Fruit fly (Drosophila melanogaster) whole organism, embryonic: ENCODE results near the gene dmrt11E.

Experiments used
- Ada2b ChIP-seq: fragments of 200-800 bp; sonication (Bioruptor generic); IDR thresholded peaks from 2 replicates; pipeline ENCODE4 v1.3.6; 2022; ENCODE audit warnings: missing biosample characterization, missing genetic modification characterization
- Bgb ChIP-seq: fragments of 200-800 bp; sonication (Bioruptor generic); IDR thresholded peaks from 2 replicates; pipeline ENCODE4 v1.3.6; 2022; ENCODE audit warnings: missing biosample characterization, missing genetic modification characterization; ENCODE audit not compliant: partially characterized antibody
- CG11695 ChIP-seq: fragments of 200-800 bp; sonication (Bioruptor generic); IDR thresholded peaks from 3 replicates; pipeline ENCODE4 v1.3.6; 2022; ENCODE audit warnings: missing biosample characterization, missing genetic modification characterization
- CG12219 ChIP-seq: fragments of 200-800 bp; sonication (Bioruptor generic); optimal IDR thresholded peaks from 3 replicates; lab custom pipeline; 2018; ENCODE audit warnings: missing biosample characterization, mild to moderate bottlenecking, missing genetic modification characterization
- CG14441 ChIP-seq: fragments of 200-800 bp; sonication (Bioruptor generic); IDR thresholded peaks from 2 replicates; pipeline ENCODE4 v1.3.6; 2022; ENCODE audit warnings: missing biosample characterization, missing genetic modification characterization
- CG15073 ChIP-seq: fragments of 200-800 bp; sonication (Bioruptor generic); optimal IDR thresholded peaks from 2 replicates; lab custom pipeline; 2016; ENCODE audit warnings: missing biosample characterization, missing genetic modification characterization
- CG1602 ChIP-seq: fragments of 200-800 bp; sonication (Bioruptor generic); optimal IDR thresholded peaks from 3 replicates; lab custom pipeline; 2016; ENCODE audit warnings: missing biosample characterization, missing genetic modification characterization
- CG17361 ChIP-seq: fragments of 200-800 bp; sonication (Bioruptor generic); IDR thresholded peaks from 3 replicates; pipeline ENCODE4 v1.3.6; 2022; ENCODE audit warnings: missing biosample characterization, missing genetic modification characterization
- CG18262 ChIP-seq: fragments of 200-800 bp; optimal IDR thresholded peaks from 3 replicates; lab custom pipeline; 2019; ENCODE audit warnings: missing biosample characterization, mild to moderate bottlenecking, missing genetic modification characterization, moderate library complexity
- CG18599 ChIP-seq: fragments of 200-800 bp; sonication (Bioruptor generic); optimal IDR thresholded peaks from 3 replicates; lab custom pipeline; 2017; ENCODE audit warnings: missing biosample characterization, missing genetic modification characterization, mild to moderate bottlenecking, moderate library complexity, missing genetic modification reagents
- CG2129 ChIP-seq: fragments of 200-800 bp; sonication (Bioruptor generic); IDR thresholded peaks from 2 replicates; pipeline ENCODE4 v1.3.6; 2022; ENCODE audit warnings: missing biosample characterization, missing genetic modification characterization; ENCODE audit not compliant: partially characterized antibody
- CG2202 ChIP-seq: fragments of 200-800 bp; sonication (Bioruptor generic); optimal IDR thresholded peaks from 2 replicates; lab custom pipeline; 2018; ENCODE audit warnings: missing biosample characterization, mild to moderate bottlenecking, missing genetic modification characterization
- CG31365 ChIP-seq: fragments of 200-800 bp; sonication (Bioruptor generic); optimal IDR thresholded peaks from 2 replicates; lab custom pipeline; 2018; ENCODE audit warnings: missing biosample characterization, mild to moderate bottlenecking, missing genetic modification characterization
- CG31441 ChIP-seq: fragments of 200-800 bp; sonication (Bioruptor generic); IDR thresholded peaks from 2 replicates; pipeline ENCODE4 v1.3.6; 2022; ENCODE audit warnings: missing biosample characterization, missing genetic modification characterization
- CG33557 ChIP-seq: fragments of 200-800 bp; sonication (Bioruptor generic); optimal IDR thresholded peaks from 2 replicates; lab custom pipeline; 2019; ENCODE audit warnings: missing biosample characterization, mild to moderate bottlenecking, missing genetic modification characterization, moderate library complexity
- CG34224 ChIP-seq: fragments of 200-800 bp; sonication (Bioruptor generic); IDR thresholded peaks from 3 replicates; pipeline ENCODE4 v1.3.6; 2022; ENCODE audit warnings: missing biosample characterization, missing genetic modification characterization; ENCODE audit not compliant: partially characterized antibody
- CG4424 ChIP-seq: fragments of 200-800 bp; sonication (Bioruptor generic); optimal IDR thresholded peaks from 3 replicates; lab custom pipeline; 2016; ENCODE audit warnings: missing biosample characterization, missing genetic modification characterization
- CG5245 ChIP-seq: fragments of 200-800 bp; sonication (Bioruptor generic); optimal IDR thresholded peaks from 3 replicates; lab custom pipeline; 2016; ENCODE audit warnings: missing biosample characterization, missing genetic modification characterization
- CG6813 ChIP-seq: fragments of 200-800 bp; sonication (Bioruptor generic); optimal IDR thresholded peaks from 2 replicates; lab custom pipeline; 2017; ENCODE audit warnings: missing biosample characterization, missing genetic modification characterization, mild to moderate bottlenecking, moderate library complexity, missing genetic modification reagents
- CG8290 ChIP-seq, 3 experiments: fragments of 200-800 bp; sonication (Bioruptor generic); optimal IDR thresholded peaks; 2 replicates each; lab custom pipeline; 2016 to 2019; ENCODE audit warnings: missing biosample characterization in 3 of 3, missing genetic modification characterization in 3 of 3, mild to moderate bottlenecking in 2 of 3, moderate library complexity in 1 of 3
- CG8765 ChIP-seq: fragments of 200-800 bp; sonication (Bioruptor generic); IDR thresholded peaks from 2 replicates; pipeline ENCODE4 v1.3.6; 2022; ENCODE audit warnings: missing biosample characterization, missing genetic modification characterization
- Doc3 ChIP-seq: fragments of 200-800 bp; sonication (Bioruptor generic); IDR thresholded peaks from 3 replicates; pipeline ENCODE4 v1.3.6; 2022; ENCODE audit warnings: missing biosample characterization, missing genetic modification characterization; ENCODE audit not compliant: partially characterized antibody
- E2f2 ChIP-seq: fragments of 200-800 bp; sonication (Bioruptor generic); IDR thresholded peaks from 2 replicates; pipeline ENCODE4 v1.3.6; 2022; ENCODE audit warnings: missing biosample characterization, missing genetic modification characterization
- Hr3 ChIP-seq: fragments of 200-800 bp; sonication (Bioruptor generic); optimal IDR thresholded peaks from 3 replicates; lab custom pipeline; 2016; ENCODE audit warnings: missing biosample characterization, missing genetic modification characterization
- Jarid2 ChIP-seq: fragments of 200-800 bp; sonication (Bioruptor generic); optimal IDR thresholded peaks from 3 replicates; lab custom pipeline; 2017; ENCODE audit warnings: mild to moderate bottlenecking, missing biosample characterization, missing genetic modification reagents, missing genetic modification characterization
- MESR4 ChIP-seq: fragments of 200-800 bp; sonication (Bioruptor generic); optimal IDR thresholded peaks from 2 replicates; lab custom pipeline; 2018; ENCODE audit warnings: missing biosample characterization, mild to moderate bottlenecking, missing genetic modification characterization, moderate library complexity
- Scr ChIP-seq: fragments of 200-800 bp; sonication (Bioruptor generic); IDR thresholded peaks from 2 replicates; pipeline ENCODE4 v1.3.6; 2022; ENCODE audit warnings: missing biosample characterization, missing genetic modification characterization; ENCODE audit not compliant: partially characterized antibody
- Sry-β ChIP-seq: fragments of 200-800 bp; sonication (Bioruptor generic); optimal IDR thresholded peaks from 2 replicates; lab custom pipeline; 2018; ENCODE audit warnings: missing biosample characterization, mild to moderate bottlenecking, missing genetic modification characterization, moderate library complexity
- bcd ChIP-seq: fragments of 200-800 bp; sonication (Bioruptor generic); optimal IDR thresholded peaks from 2 replicates; lab custom pipeline; 2017; ENCODE audit warnings: missing biosample characterization, mild to moderate bottlenecking, missing genetic modification characterization
- ci ChIP-seq: fragments of 200-800 bp; sonication (Bioruptor generic); IDR thresholded peaks from 3 replicates; pipeline ENCODE4 v1.3.6; 2022; ENCODE audit warnings: missing biosample characterization, missing genetic modification characterization
- grau ChIP-seq: fragments of 200-800 bp; optimal IDR thresholded peaks from 3 replicates; lab custom pipeline; 2019; ENCODE audit warnings: missing biosample characterization, mild to moderate bottlenecking, missing genetic modification characterization, moderate library complexity
- gro ChIP-seq: fragments of 200-800 bp; sonication (Bioruptor generic); optimal IDR thresholded peaks from 2 replicates; lab custom pipeline; 2016; ENCODE audit warnings: missing biosample characterization, missing genetic modification characterization
- hbn ChIP-seq: fragments of 200-800 bp; sonication (Bioruptor generic); IDR thresholded peaks from 2 replicates; pipeline ENCODE4 v1.3.6; 2022; ENCODE audit warnings: missing biosample characterization, missing genetic modification characterization; ENCODE audit not compliant: partially characterized antibody
- inv ChIP-seq: fragments of 200-800 bp; sonication (Bioruptor generic); IDR thresholded peaks from 2 replicates; pipeline ENCODE4 v1.3.6; 2022; ENCODE audit warnings: missing biosample characterization, missing genetic modification characterization; ENCODE audit not compliant: partially characterized antibody
- klu ChIP-seq: fragments of 200-800 bp; sonication (Bioruptor generic); IDR thresholded peaks from 2 replicates; pipeline ENCODE4 v1.3.6; 2022; ENCODE audit warnings: missing biosample characterization, missing genetic modification characterization
- knrl ChIP-seq: fragments of 200-800 bp; sonication (Bioruptor generic); IDR thresholded peaks from 3 replicates; pipeline ENCODE4 v1.3.6; 2022; ENCODE audit warnings: missing biosample characterization, missing genetic modification characterization; ENCODE audit not compliant: partially characterized antibody
- maf-S ChIP-seq: fragments of 200-800 bp; sonication (Bioruptor generic); optimal IDR thresholded peaks from 2 replicates; lab custom pipeline; 2016; ENCODE audit warnings: missing biosample characterization, missing genetic modification characterization
- mam ChIP-seq: fragments of 200-800 bp; sonication (Bioruptor generic); optimal IDR thresholded peaks from 3 replicates; lab custom pipeline; 2016; ENCODE audit warnings: missing biosample characterization, missing genetic modification characterization
- mirr ChIP-seq: fragments of 200-800 bp; sonication (Bioruptor generic); optimal IDR thresholded peaks from 3 replicates; lab custom pipeline; 2018; ENCODE audit warnings: missing biosample characterization, mild to moderate bottlenecking, missing genetic modification characterization
- org-1 ChIP-seq: fragments of 200-800 bp; sonication (Bioruptor generic); optimal IDR thresholded peaks from 2 replicates; lab custom pipeline; 2017; ENCODE audit warnings: missing biosample characterization, missing genetic modification characterization
- peb ChIP-seq: fragments of 200-800 bp; sonication (Bioruptor generic); IDR thresholded peaks from 2 replicates; pipeline ENCODE4 v1.3.6; 2022; ENCODE audit warnings: missing biosample characterization, missing genetic modification characterization
- psq ChIP-seq: fragments of 200-800 bp; sonication (Bioruptor generic); optimal IDR thresholded peaks from 2 replicates; lab custom pipeline; 2017; ENCODE audit warnings: missing biosample characterization, missing genetic modification characterization
- run ChIP-seq: fragments of 200-800 bp; sonication (Bioruptor generic); optimal IDR thresholded peaks from 3 replicates; lab custom pipeline; 2018; ENCODE audit warnings: missing biosample characterization, mild to moderate bottlenecking, missing genetic modification characterization
- sens ChIP-seq: fragments of 200-800 bp; sonication (Bioruptor generic); peaks from one replicate; lab custom pipeline; 2016; ENCODE audit warnings: missing biosample characterization, missing genetic modification characterization
- shn ChIP-seq: fragments of 200-800 bp; sonication (Bioruptor generic); optimal IDR thresholded peaks from 3 replicates; lab custom pipeline; 2016; ENCODE audit warnings: missing biosample characterization, missing genetic modification characterization
- slp2 ChIP-seq: fragments of 200-800 bp; sonication (Bioruptor generic); optimal IDR thresholded peaks from 2 replicates; lab custom pipeline; 2016; ENCODE audit warnings: missing biosample characterization, missing genetic modification characterization
- sna ChIP-seq: fragments of 200-800 bp; sonication (Bioruptor generic); IDR thresholded peaks from 2 replicates; pipeline ENCODE4 v1.3.6; 2022; ENCODE audit warnings: missing biosample characterization, missing genetic modification characterization; ENCODE audit not compliant: partially characterized antibody
- unc-4 ChIP-seq: fragments of 200-800 bp; sonication (Bioruptor generic); IDR thresholded peaks from 2 replicates; pipeline ENCODE4 v1.3.6; 2022; ENCODE audit warnings: missing biosample characterization, missing genetic modification characterization; ENCODE audit not compliant: partially characterized antibody
- vnd ChIP-seq: fragments of 200-800 bp; sonication (Bioruptor generic); IDR thresholded peaks from 3 replicates; pipeline ENCODE4 v1.3.6; 2022; ENCODE audit warnings: missing biosample characterization, missing genetic modification characterization; ENCODE audit not compliant: partially characterized antibody

Gene dmrt11E

dm6 chrX:13338113-13338512 is 29.9 kb upstream of the dmrt11E start, which contains the start of gene CG15747 (continued):
- TF ChIP-seq inv = peak; percentile 65
- TF ChIP-seq grau (tag; lab: Kevin White, UChicago) = no peak
- no peak for TF ChIP-seq CG8765
- TF ChIP-seq knrl (GFP tag; lab: Robert Waterston, UW) = peak; percentile 36; the same call in 2 of the 3 replicates
- TF ChIP-seq mam (GFP tag; lab: Kevin White, UChicago) = no peak
- TF ChIP-seq mirr (GFP tag; lab: Kevin White, UChicago) = no peak
- TF ChIP-seq CG33557 = no peak
- no peak for TF ChIP-seq CG4424 (GFP tag; lab: Kevin White, UChicago)
- no peak for TF ChIP-seq CG14441
- no peak for TF ChIP-seq CG6813 (GFP tag; lab: Kevin White, UChicago)
- no peak for TF ChIP-seq gro (GFP tag; lab: Kevin White, UChicago)
- peak; percentile 47; the same call in 1 of the 2 replicates for TF ChIP-seq Scr (GFP tag; lab: Robert Waterston, UW)
- TF ChIP-seq CG31365 (tag; lab: Kevin White, UChicago) = no peak
- no peak for TF ChIP-seq CG8290 (GFP tag; optimal IDR thresholded peaks at IDR 0.05; lab: Kevin White, UChicago)
- peak in 1 of 2 experiments; percentile 38 for TF ChIP-seq CG8290 (tag; optimal IDR thresholded peaks at IDR 0.05; lab: Kevin White, UChicago)
- TF ChIP-seq Doc3 (GFP tag; lab: Robert Waterston, UW) = peak; percentile 29; the same call in 2 of the 3 replicates
- no peak for TF ChIP-seq maf-S (GFP tag; lab: Kevin White, UChicago)
- peak; percentile 62 for TF ChIP-seq MESR4 (GFP tag; lab: Kevin White, UChicago)
- no peak for TF ChIP-seq CG34224 (GFP tag; lab: Robert Waterston, UW)
- peak; percentile 29; the same call in 1 of the 2 replicates for TF ChIP-seq CG2129 (GFP tag; lab: Robert Waterston, UW)
- no peak for TF ChIP-seq CG11695 (GFP tag; lab: Robert Waterston, UW)
- no peak for TF ChIP-seq Jarid2
- no peak for TF ChIP-seq CG18262 (tag; lab: Kevin White, UChicago)
- TF ChIP-seq CG1602 (GFP tag; lab: Kevin White, UChicago) = no peak
- peak; percentile 48; the same call in 1 of the 3 replicates for TF ChIP-seq ci (GFP tag; lab: Robert Waterston, UW)
- no peak for TF ChIP-seq slp2 (GFP tag; lab: Kevin White, UChicago)
- no peak for TF ChIP-seq CG5245
- no peak for TF ChIP-seq klu (GFP tag; lab: Robert Waterston, UW)
- no peak for TF ChIP-seq Ada2b (GFP tag; lab: Robert Waterston, UW)
- TF ChIP-seq CG12219 (GFP tag; lab: Kevin White, UChicago) = no peak
- peak; percentile 62; the same call in 1 of the 2 replicates for TF ChIP-seq Bgb (GFP tag; lab: Robert Waterston, UW)
- TF ChIP-seq CG15073 (GFP tag; lab: Kevin White, UChicago) = no peak
- TF ChIP-seq org-1 (GFP tag; lab: Kevin White, UChicago) = no peak
- peak; percentile 43; the same call in 1 of the 2 replicates for TF ChIP-seq hbn (GFP tag; lab: Robert Waterston, UW)
- TF ChIP-seq shn (GFP tag; lab: Kevin White, UChicago) = no peak
- TF ChIP-seq sna (GFP tag; lab: Robert Waterston, UW) = 0 out of 2 replicates have a peak, but pooled peaks have one; percentile 24
- TF ChIP-seq bcd (GFP tag; lab: Kevin White, UChicago) = peak; percentile 18
- TF ChIP-seq psq (GFP tag; lab: Kevin White, UChicago) = no peak
- TF ChIP-seq CG18599 (GFP tag; lab: Kevin White, UChicago) = no peak
- no peak for TF ChIP-seq CG2202 (tag; lab: Kevin White, UChicago)
- TF ChIP-seq E2f2 (GFP tag; lab: Robert Waterston, UW) = peak; percentile 11; the same call in 1 of the 2 replicates
- TF ChIP-seq CG31441 = no peak
- TF ChIP-seq sens (GFP tag; lab: Kevin White, UChicago) = peak; percentile 15
- TF ChIP-seq vnd (GFP tag; lab: Robert Waterston, UW) = peak; percentile 48; the same call in 1 of the 3 replicates
- TF ChIP-seq Sry-β = no peak
- no peak for TF ChIP-seq peb (GFP tag; lab: Robert Waterston, UW)
- no peak for TF ChIP-seq run (tag; lab: Kevin White, UChicago)
- peak; percentile 46; the same call in 1 of the 3 replicates for TF ChIP-seq CG17361 (GFP tag; lab: Robert Waterston, UW)
- TF ChIP-seq unc-4 (GFP tag; lab: Robert Waterston, UW) = peak; percentile 28; the same call in 1 of the 2 replicates
- no peak for TF ChIP-seq Hr3
